Worm (Caenorhabditis elegans) whole organism, L4/young adult: ENCODE measurements around the gene F59B10.5.
A peak's percentile ranks its signal among the peaks of the same experiment; 100 is the strongest.

Experiments used
- W03F9.2 ChIP-seq: fragments of 150-350 bp; optimal IDR thresholded peaks from 2 replicates; lab custom pipeline; 2014; ENCODE audit warnings: missing biosample characterization, missing genetic modification characterization
- dao-5 ChIP-seq: sonication (generic microtip); optimal IDR thresholded peaks from 2 replicates; lab custom pipeline; 2016; ENCODE audit warnings: missing genotype, missing genetic modification characterization, moderate library complexity, missing compliant biosample characterization

- TF ChIP-seq dao-5 (peak; percentile 80), W03F9.2 (peak; percentile 99)
Observed at ce11 chrII:10563368-10563767, 39.9 kb upstream of the F59B10.5 start, which contains the start of gene cdc-48.1.
